Worm (Caenorhabditis elegans) whole organism, L1 larva: ENCODE data around the gene F11D5.5.

Experiments
- C16A3.4 ChIP-seq: fragments of 150-350 bp; optimal IDR thresholded peaks from 2 replicates; lab custom pipeline; 2014; ENCODE audit warnings: missing biosample characterization, missing genetic modification characterization
- C34B4.2 ChIP-seq: sonication (generic microtip); optimal IDR thresholded peaks from 2 replicates; lab custom pipeline; 2017; ENCODE audit warnings: mild to moderate bottlenecking, missing genetic modification characterization, missing compliant biosample characterization
- F16B12.6 ChIP-seq: fragments of 150-350 bp; optimal IDR thresholded peaks from 2 replicates; lab custom pipeline; 2014; ENCODE audit warnings: missing biosample characterization, missing genetic modification characterization
- Y116A8C.19 ChIP-seq: sonication (generic microtip); optimal IDR thresholded peaks from 2 replicates; lab custom pipeline; 2016; ENCODE audit warnings: missing compliant biosample characterization, missing genetic modification characterization, borderline replicate concordance
- aly-2 ChIP-seq: fragments of 150-350 bp; optimal IDR thresholded peaks from 2 replicates; lab custom pipeline; 2014; ENCODE audit warnings: missing biosample characterization, missing genetic modification characterization
- blmp-1 ChIP-seq: fragments of 150-350 bp; optimal IDR thresholded peaks from 2 replicates; lab custom pipeline; 2014; ENCODE audit warnings: missing biosample characterization, missing genetic modification characterization
- ceh-88 ChIP-seq: fragments of 200-800 bp; sonication (Bioruptor generic); IDR thresholded peaks from 2 replicates; pipeline ENCODE4 v1.3.6; 2022; ENCODE audit warnings: missing genetic modification characterization, missing compliant biosample characterization
- ceh-90 ChIP-seq: sonication (generic microtip); optimal IDR thresholded peaks from 2 replicates; lab custom pipeline; 2016; ENCODE audit warnings: missing genetic modification characterization, missing compliant biosample characterization
- ces-1 ChIP-seq: fragments of 150-350 bp; optimal IDR thresholded peaks from 2 replicates; lab custom pipeline; 2014; ENCODE audit warnings: missing biosample characterization, missing genetic modification reagents, missing genetic modification characterization
- dpl-1 ChIP-seq, 3 experiments: fragments of 150-350 bp in 2 of 3; sonication (generic microtip) in 1 of 3; optimal IDR thresholded peaks; 2 replicates each; lab custom pipeline; 2014 to 2017; ENCODE audit warnings: missing biosample characterization in 3 of 3, missing genetic modification characterization in 3 of 3, missing genetic modification reagents in 3 of 3
- efl-1 ChIP-seq, 4 experiments: fragments of 150-350 bp; optimal IDR thresholded peaks in 3 of 4; peaks in 1 of 4; 1 replicate in 1 of 4; 2 replicates in 3 of 4; lab custom pipeline; 2014; ENCODE audit warnings: missing biosample characterization in 2 of 4, missing genetic modification characterization in 2 of 4, missing genetic modification reagents in 2 of 4
- efl-3 ChIP-seq: fragments of 200-800 bp; sonication (Bioruptor generic); optimal IDR thresholded peaks from 2 replicates; lab custom pipeline; 2018; ENCODE audit warnings: mild to moderate bottlenecking, missing genetic modification characterization, missing compliant biosample characterization
- elt-2 ChIP-seq: sonication (generic microtip); optimal IDR thresholded peaks from 2 replicates; lab custom pipeline; 2016; ENCODE audit warnings: missing genetic modification characterization, mild to moderate bottlenecking, inconsistent platforms, missing compliant biosample characterization, missing genetic modification reagents
- fkh-4 ChIP-seq: sonication (generic microtip); optimal IDR thresholded peaks from 2 replicates; lab custom pipeline; 2016; ENCODE audit warnings: missing compliant biosample characterization, missing genetic modification characterization, borderline replicate concordance
- fos-1 ChIP-seq: fragments of 150-350 bp; optimal IDR thresholded peaks from 2 replicates; lab custom pipeline; 2014; ENCODE audit warnings: missing biosample characterization, missing genetic modification characterization
- hpl-2 ChIP-seq: fragments of 150-350 bp; optimal IDR thresholded peaks from 2 replicates; lab custom pipeline; 2014; ENCODE audit warnings: missing biosample characterization, missing genetic modification reagents, missing genetic modification characterization
- isw-1 ChIP-seq: fragments of 200-800 bp; sonication (Bioruptor generic); IDR thresholded peaks from 2 replicates; pipeline ENCODE4 v1.3.6; 2022; ENCODE audit warnings: missing genetic modification characterization, missing compliant biosample characterization
- lin-13 ChIP-seq: fragments of 150-350 bp; optimal IDR thresholded peaks from 2 replicates; lab custom pipeline; 2014; ENCODE audit warnings: missing biosample characterization, missing genetic modification reagents, missing genetic modification characterization
- lin-14 ChIP-seq: fragments of 200-800 bp; sonication (Bioruptor generic); optimal IDR thresholded peaks from 2 replicates; lab custom pipeline; 2018; ENCODE audit warnings: mild to moderate bottlenecking, missing genetic modification characterization, moderate library complexity, missing compliant biosample characterization
- lin-15B ChIP-seq: fragments of 150-350 bp; sonication (generic microtip); optimal IDR thresholded peaks from 3 replicates; lab custom pipeline; 2014; ENCODE audit warnings: missing biosample characterization, missing genetic modification characterization
- lin-35 ChIP-seq, 2 experiments: fragments of 150-350 bp; optimal IDR thresholded peaks; 2 replicates each; lab custom pipeline; 2014; ENCODE audit warnings: missing biosample characterization in 2 of 2, missing genetic modification characterization in 2 of 2, missing genetic modification reagents in 2 of 2
- lir-3 ChIP-seq: sonication (generic microtip); optimal IDR thresholded peaks from 2 replicates; lab custom pipeline; 2016; ENCODE audit warnings: mild to moderate bottlenecking, missing genetic modification characterization, moderate library complexity, missing compliant biosample characterization; ENCODE audit not compliant: poor library complexity
- lsy-2 ChIP-seq, 2 experiments: fragments of 150-350 bp; optimal IDR thresholded peaks; 2 replicates each; lab custom pipeline; 2014; ENCODE audit warnings: missing biosample characterization in 2 of 2, missing genetic modification characterization in 2 of 2
- mep-1 ChIP-seq: fragments of 150-350 bp; optimal IDR thresholded peaks from 2 replicates; lab custom pipeline; 2014; ENCODE audit warnings: missing biosample characterization, missing genetic modification characterization
- nhr-19 ChIP-seq: fragments of 200-800 bp; sonication (Bioruptor generic); conservative IDR thresholded peaks from 2 replicates; pipeline ENCODE4 v1.3.6; 2022; ENCODE audit warnings: missing genetic modification characterization, missing compliant biosample characterization
- nhr-20 ChIP-seq: sonication (generic microtip); optimal IDR thresholded peaks from 2 replicates; lab custom pipeline; 2016; ENCODE audit warnings: mild to moderate bottlenecking, missing genetic modification characterization, missing compliant biosample characterization
- nhr-237 ChIP-seq: fragments of 150-350 bp; optimal IDR thresholded peaks from 2 replicates; lab custom pipeline; 2014; ENCODE audit warnings: missing biosample characterization, missing genetic modification characterization
- nhr-28 ChIP-seq: fragments of 150-350 bp; optimal IDR thresholded peaks from 2 replicates; lab custom pipeline; 2014; ENCODE audit warnings: missing biosample characterization, missing genetic modification characterization
- nhr-47 ChIP-seq: sonication (generic microtip); optimal IDR thresholded peaks from 2 replicates; lab custom pipeline; 2016; ENCODE audit warnings: mild to moderate bottlenecking, missing genetic modification characterization, moderate library complexity, missing compliant biosample characterization
- nhr-71 ChIP-seq: sonication (generic microtip); optimal IDR thresholded peaks from 2 replicates; lab custom pipeline; 2016; ENCODE audit warnings: mild to moderate bottlenecking, missing genetic modification characterization, moderate library complexity, missing compliant biosample characterization
- nhr-77 ChIP-seq: fragments of 150-350 bp; optimal IDR thresholded peaks from 2 replicates; lab custom pipeline; 2014; ENCODE audit warnings: missing biosample characterization, missing genetic modification characterization
- nhr-84 ChIP-seq: sonication (generic microtip); optimal IDR thresholded peaks from 2 replicates; lab custom pipeline; 2017; ENCODE audit warnings: missing biosample characterization, missing genetic modification characterization
- nhr-85 ChIP-seq: sonication (generic microtip); peaks from one replicate; lab custom pipeline; 2016; ENCODE audit warnings: missing genetic modification characterization, inconsistent platforms, missing compliant biosample characterization
- nhr-90 ChIP-seq: sonication (generic microtip); optimal IDR thresholded peaks from 2 replicates; lab custom pipeline; 2016; ENCODE audit warnings: mild to moderate bottlenecking, missing genetic modification characterization, missing compliant biosample characterization; ENCODE audit not compliant: poor library complexity
- pag-3 ChIP-seq: sonication (generic microtip); optimal IDR thresholded peaks from 2 replicates; lab custom pipeline; 2017; ENCODE audit warnings: missing genetic modification characterization, mild to moderate bottlenecking, missing compliant biosample characterization, antibody characterized with exemption, borderline replicate concordance; ENCODE audit not compliant: insufficient read depth
- pqm-1 ChIP-seq: sonication (generic microtip); optimal IDR thresholded peaks from 3 replicates; lab custom pipeline; 2017; ENCODE audit warnings: missing biosample characterization, missing genetic modification characterization
- rnt-1 ChIP-seq: sonication (generic microtip); optimal IDR thresholded peaks from 2 replicates; lab custom pipeline; 2016; ENCODE audit warnings: mild to moderate bottlenecking, missing genetic modification characterization, moderate library complexity, missing compliant biosample characterization
- skn-1 ChIP-seq: fragments of 150-350 bp; optimal IDR thresholded peaks from 2 replicates; lab custom pipeline; 2014; ENCODE audit warnings: missing biosample characterization, missing genetic modification characterization
- snu-23 ChIP-seq: sonication (generic microtip); optimal IDR thresholded peaks from 2 replicates; lab custom pipeline; 2016; ENCODE audit warnings: missing genetic modification characterization, missing compliant biosample characterization
- sptf-1 ChIP-seq: fragments of 150-350 bp; optimal IDR thresholded peaks from 2 replicates; lab custom pipeline; 2014; ENCODE audit warnings: missing biosample characterization, missing genetic modification characterization
- sup-37 ChIP-seq: fragments of 200-800 bp; sonication (Bioruptor generic); optimal IDR thresholded peaks from 2 replicates; lab custom pipeline; 2018; ENCODE audit warnings: mild to moderate bottlenecking, missing genetic modification characterization, missing compliant biosample characterization
- tlp-1 ChIP-seq: fragments of 150-350 bp; optimal IDR thresholded peaks from 2 replicates; lab custom pipeline; 2014; ENCODE audit warnings: missing biosample characterization, missing genetic modification characterization
- unc-130 ChIP-seq: fragments of 150-350 bp; optimal IDR thresholded peaks from 2 replicates; lab custom pipeline; 2017; ENCODE audit warnings: missing biosample characterization, missing genetic modification characterization, inconsistent platforms
- unc-86 ChIP-seq: sonication (generic microtip); optimal IDR thresholded peaks from 2 replicates; lab custom pipeline; 2016; ENCODE audit warnings: missing genetic modification characterization, missing compliant biosample characterization
- unc-98 ChIP-seq: fragments of 200-800 bp; sonication (Bioruptor generic); IDR thresholded peaks from 2 replicates; pipeline ENCODE4 v1.3.6; 2022; ENCODE audit warnings: missing genetic modification characterization, missing compliant biosample characterization
- xbp-1 ChIP-seq: sonication (generic microtip); optimal IDR thresholded peaks from 2 replicates; lab custom pipeline; 2016; ENCODE audit warnings: missing genetic modification characterization, missing compliant biosample characterization
- zag-1 ChIP-seq: fragments of 150-350 bp; optimal IDR thresholded peaks from 2 replicates; lab custom pipeline; 2014; ENCODE audit warnings: missing biosample characterization, missing genetic modification characterization
- ztf-4 ChIP-seq: fragments of 150-350 bp; optimal IDR thresholded peaks from 2 replicates; lab custom pipeline; 2014; ENCODE audit warnings: missing biosample characterization, missing genetic modification characterization

Gene F11D5.5

DNA sequence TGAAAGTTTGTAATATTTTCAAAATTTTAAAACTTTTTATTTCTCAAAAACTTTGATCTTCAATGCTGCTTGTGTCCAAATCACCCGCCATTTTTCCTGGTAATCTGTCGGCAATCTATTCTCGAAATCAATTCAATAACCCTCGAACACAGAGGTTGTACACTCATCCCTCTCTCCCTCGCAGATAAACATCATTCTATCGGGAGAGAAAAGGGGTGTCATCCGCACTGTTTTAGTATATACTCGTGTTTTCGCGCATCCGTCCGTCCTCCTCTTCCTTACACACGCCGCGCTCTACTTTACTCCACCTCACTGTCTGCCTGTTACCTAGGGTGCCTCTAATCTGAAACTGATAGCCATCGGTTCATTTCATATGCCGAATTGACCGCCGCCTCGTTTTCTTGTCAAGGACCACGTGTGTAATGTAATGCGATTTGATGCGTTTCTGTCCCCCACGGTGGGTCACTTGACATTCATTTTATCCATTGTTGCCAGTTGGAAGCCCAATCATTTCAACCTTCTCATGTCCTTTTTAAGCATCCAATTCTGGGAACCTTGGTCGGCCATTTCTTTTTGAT lies 41.8 kb downstream of the F11D5.5 start:
- TF ChIP-seq lin-13 (GFP tag; lab: Kevin White, UChicago) (no peak), lin-35 (GFP tag; optimal IDR thresholded peaks at IDR 0.05; lab: Kevin White, UChicago) (peak in 1 of 2 experiments; percentile 1), ceh-90 (no peak), aly-2 (tag; lab: Kevin White, UChicago) (no peak), zag-1 (tag; lab: Kevin White, UChicago) (no peak), dpl-1 (GFP tag; optimal IDR thresholded peaks at IDR 0.05; lab: Kevin White, UChicago) (no peak), pag-3 (tag; lab: Kevin White, UChicago) (no peak), rnt-1 (tag; lab: Kevin White, UChicago) (peak; percentile 15), efl-3 (GFP tag; lab: Kevin White, UChicago) (no peak), C34B4.2 (no peak), ceh-88 (GFP tag; lab: Robert Waterston, UW) (no peak), sptf-1 (tag; lab: Kevin White, UChicago) (no peak), nhr-90 (tag; lab: Kevin White, UChicago) (no peak), F16B12.6 (no peak), lin-14 (GFP tag; lab: Kevin White, UChicago) (peak; percentile 48), isw-1 (GFP tag; lab: Robert Waterston, UW) (no peak), nhr-19 (no peak), mep-1 (tag; lab: Kevin White, UChicago) (no peak), blmp-1 (tag; lab: Kevin White, UChicago) (peak; percentile 9), pqm-1 (tag; lab: Kevin White, UChicago) (no peak), ces-1 (GFP tag; lab: Kevin White, UChicago) (no peak), Y116A8C.19 (tag; lab: Kevin White, UChicago) (no peak), elt-2 (tag; lab: Kevin White, UChicago) (no peak), nhr-85 (tag; lab: Kevin White, UChicago) (peak; percentile 49), xbp-1 (no peak), snu-23 (GFP tag; lab: Kevin White, UChicago) (peak; percentile 7), lin-15B (no peak), nhr-237 (tag; lab: Kevin White, UChicago) (no peak), nhr-84 (tag; lab: Kevin White, UChicago) (no peak), unc-98 (no peak), nhr-28 (tag; lab: Kevin White, UChicago) (no peak), lir-3 (tag; lab: Kevin White, UChicago) (no peak), fkh-4 (no peak), tlp-1 (tag; lab: Kevin White, UChicago) (no peak)

DNA sequence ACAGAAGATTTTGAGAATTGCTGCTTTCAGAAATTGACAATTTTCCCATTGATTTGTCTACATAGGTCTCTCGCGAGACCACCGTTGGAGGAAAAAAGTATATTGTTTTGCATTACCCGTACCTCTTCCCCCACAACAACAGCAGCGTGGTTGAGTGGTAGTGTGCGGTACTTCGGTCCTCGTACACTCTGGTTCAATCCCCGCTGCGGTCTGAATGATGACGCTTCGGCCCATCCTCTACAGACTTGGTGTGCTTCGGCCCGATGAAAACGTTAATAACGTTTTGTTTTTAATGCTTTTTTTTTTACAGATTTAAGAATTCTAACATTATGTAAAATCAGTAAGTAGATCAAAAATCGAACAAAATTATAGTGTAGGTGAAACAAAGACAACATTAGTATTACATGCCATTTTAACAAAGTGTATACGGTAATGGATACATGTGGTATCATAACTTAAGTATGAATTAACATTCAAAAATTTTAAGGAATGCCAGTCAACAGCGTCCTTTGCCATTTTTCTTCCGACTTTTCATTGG lies 46.1 kb downstream of the F11D5.5 start, which contains the start of gene ZK816.3:
TSS of gene ZK816.3 (plus strand) at position 488 of the 538 bp plus-strand sequence.
- TF ChIP-seq fos-1 (tag; lab: Kevin White, UChicago) (no peak), unc-130 (peak; percentile 9), skn-1 (peak; percentile 46), dpl-1 (GFP tag; optimal IDR thresholded peaks at IDR 0.05; lab: Kevin White, UChicago) (no peak), nhr-28 (tag; lab: Kevin White, UChicago) (no peak), ztf-4 (no peak), nhr-90 (tag; lab: Kevin White, UChicago) (peak; percentile 63), hpl-2 (GFP tag; lab: Kevin White, UChicago) (no peak), rnt-1 (tag; lab: Kevin White, UChicago) (peak; percentile 64), mep-1 (tag; lab: Kevin White, UChicago) (peak; percentile 38), unc-86 (tag; lab: Kevin White, UChicago) (no peak), C16A3.4 (tag; lab: Kevin White, UChicago) (peak; percentile 23), nhr-47 (peak; percentile 41), nhr-19 (peak; percentile 30; the same call in 1 of the 2 replicates), isw-1 (GFP tag; lab: Robert Waterston, UW) (no peak), snu-23 (GFP tag; lab: Kevin White, UChicago) (peak; percentile 58), nhr-77 (tag; lab: Kevin White, UChicago) (no peak), nhr-71 (tag; lab: Kevin White, UChicago) (peak; percentile 36), pag-3 (tag; lab: Kevin White, UChicago) (no peak), efl-1 (optimal IDR thresholded peaks at IDR 0.05; lab: Kevin White, UChicago) (no peak), efl-1 (GFP tag; optimal IDR thresholded peaks at IDR 0.05 in 1 of 2; lab: Kevin White, UChicago) (no peak), nhr-20 (tag; lab: Kevin White, UChicago) (peak; percentile 41), F16B12.6 (no peak), lsy-2 (tag; optimal IDR thresholded peaks at IDR 0.05; lab: Kevin White, UChicago) (peak in 1 of 2 experiments; percentile 27), lin-35 (GFP tag; optimal IDR thresholded peaks at IDR 0.05; lab: Kevin White, UChicago) (peak in 1 of 2 experiments; percentile 41), nhr-85 (tag; lab: Kevin White, UChicago) (no peak), sup-37 (GFP tag; lab: Kevin White, UChicago) (no peak), unc-98 (no peak), aly-2 (tag; lab: Kevin White, UChicago) (no peak), Y116A8C.19 (tag; lab: Kevin White, UChicago) (no peak)
